Worm (Caenorhabditis elegans) whole organism, late embryonic: Measurements from ENCODE around the gene Y57E12AL.1.

ENCODE experiments used
- elt-2 ChIP-seq: sonication (generic microtip); optimal IDR thresholded peaks from 2 replicates; lab custom pipeline; 2016; ENCODE audit warnings: missing genetic modification reagents, missing genetic modification characterization, missing compliant biosample characterization
- nfya-1 ChIP-seq: sonication (generic microtip); optimal IDR thresholded peaks from 2 replicates; lab custom pipeline; 2017; ENCODE audit warnings: missing genetic modification characterization, mild to moderate bottlenecking, missing compliant biosample characterization, antibody characterized with exemption, moderate library complexity
- nhr-232 ChIP-seq: sonication (generic microtip); optimal IDR thresholded peaks from 2 replicates; lab custom pipeline; 2016; ENCODE audit warnings: missing genetic modification characterization, missing compliant biosample characterization
- pha-4 ChIP-seq: fragments of 150-350 bp; optimal IDR thresholded peaks from 2 replicates; lab custom pipeline; 2018; ENCODE audit warnings: missing biosample characterization, missing genetic modification reagents, missing genetic modification characterization
- sox-4 ChIP-seq: sonication (generic microtip); optimal IDR thresholded peaks from 2 replicates; lab custom pipeline; 2017; ENCODE audit warnings: mild to moderate bottlenecking, missing genetic modification characterization, inconsistent platforms, missing compliant biosample characterization
- unc-42 ChIP-seq: sonication (generic microtip); optimal IDR thresholded peaks from 2 replicates; lab custom pipeline; 2016; ENCODE audit warnings: missing genotype, missing genetic modification characterization, missing compliant biosample characterization

- no peak for TF ChIP-seq nfya-1 (tag; lab: Kevin White, UChicago)
- TF ChIP-seq nhr-232 (tag; lab: Kevin White, UChicago) = no peak
- TF ChIP-seq pha-4 (tag; lab: Kevin White, UChicago) = no peak
- no peak for TF ChIP-seq sox-4 (tag; lab: Kevin White, UChicago)
- no peak for TF ChIP-seq elt-2
- TF ChIP-seq unc-42 (tag; lab: Kevin White, UChicago) = no peak
Measured at ce11 chrV:7015872-7016271, 44.5 kb upstream of the Y57E12AL.1 start, which contains the start of gene C33G8.13.
